Worm (Caenorhabditis elegans): Measurements from ENCODE around the gene K07B1.4.

ce11 chrV:9328670-9329069, at the start of gene K07B1.4:
- TF ChIP-seq pha-4 (tag; optimal IDR thresholded peaks at IDR 0.05): no peak
- TF ChIP-seq D2030.7 (GFP tag; IDR thresholded peaks at IDR 0.05): no peak
- no peak for TF ChIP-seq ztf-26 (tag; optimal IDR thresholded peaks at IDR 0.05)
- no peak for TF ChIP-seq sdz-38 (tag; optimal IDR thresholded peaks at IDR 0.05)
- TF ChIP-seq lir-1 (GFP tag; conservative IDR thresholded peaks at IDR 0.05): no peak
- TF ChIP-seq ZK185.1 (tag; optimal IDR thresholded peaks at IDR 0.05; ENCODE audit: poor library complexity, severe bottlenecking): no peak
- no peak for TF ChIP-seq him-1 (tag; optimal IDR thresholded peaks at IDR 0.05)
- TF ChIP-seq hlh-12 (tag; optimal IDR thresholded peaks at IDR 0.05): no peak
- no peak for TF ChIP-seq nfya-1 (tag; optimal IDR thresholded peaks at IDR 0.05; ENCODE audit: borderline replicate concordance, insufficient read depth)
- TF ChIP-seq ccch-3 (GFP tag; optimal IDR thresholded peaks at IDR 0.05): no peak
- no peak for TF ChIP-seq die-1 (tag; optimal IDR thresholded peaks at IDR 0.05)
- TF ChIP-seq sea-2 (GFP tag; IDR thresholded peaks at IDR 0.05): no peak

All from whole organism, young adult.